Worm (Caenorhabditis elegans) whole organism, L1 larva: ENCODE measurements around the gene T24G10.2.

Source experiments
- C34B4.2 ChIP-seq: sonication (generic microtip); optimal IDR thresholded peaks from 2 replicates; lab custom pipeline; 2017; ENCODE audit warnings: mild to moderate bottlenecking, missing genetic modification characterization, missing compliant biosample characterization
- aha-1 ChIP-seq: fragments of 150-350 bp; optimal IDR thresholded peaks from 2 replicates; lab custom pipeline; 2014; ENCODE audit warnings: missing biosample characterization, missing genetic modification characterization
- blmp-1 ChIP-seq: fragments of 150-350 bp; optimal IDR thresholded peaks from 2 replicates; lab custom pipeline; 2014; ENCODE audit warnings: missing biosample characterization, missing genetic modification characterization
- ceh-82 ChIP-seq, 3 experiments: fragments of 150-350 bp in 1 of 3; sonication (generic microtip) in 2 of 3; optimal IDR thresholded peaks; 2 replicates each; lab custom pipeline; 2014 to 2017; ENCODE audit warnings: missing biosample characterization in 3 of 3, missing genetic modification characterization in 3 of 3
- ceh-90 ChIP-seq: sonication (generic microtip); optimal IDR thresholded peaks from 2 replicates; lab custom pipeline; 2016; ENCODE audit warnings: missing genetic modification characterization, missing compliant biosample characterization
- ces-1 ChIP-seq: fragments of 150-350 bp; optimal IDR thresholded peaks from 2 replicates; lab custom pipeline; 2014; ENCODE audit warnings: missing biosample characterization, missing genetic modification reagents, missing genetic modification characterization
- dsc-1 ChIP-seq: sonication (generic microtip); optimal IDR thresholded peaks from 2 replicates; lab custom pipeline; 2016; ENCODE audit warnings: mild to moderate bottlenecking, missing genetic modification characterization, missing compliant biosample characterization
- efl-1 ChIP-seq, 4 experiments: fragments of 150-350 bp; optimal IDR thresholded peaks in 3 of 4; peaks in 1 of 4; 1 replicate in 1 of 4; 2 replicates in 3 of 4; lab custom pipeline; 2014; ENCODE audit warnings: missing biosample characterization in 2 of 4, missing genetic modification characterization in 2 of 4, missing genetic modification reagents in 2 of 4
- elt-3 ChIP-seq, 6 experiments: fragments of 150-350 bp in 1 of 6; sonication (generic microtip); optimal IDR thresholded peaks; 2 replicates each; lab custom pipeline; 2017 to 2018; ENCODE audit warnings: missing biosample characterization in 6 of 6, missing genetic modification characterization in 6 of 6, inconsistent platforms in 1 of 6
- ets-5 ChIP-seq: fragments of 200-800 bp; sonication (Bioruptor generic); IDR thresholded peaks from 2 replicates; pipeline ENCODE4 v1.3.6; 2022; ENCODE audit warnings: missing genetic modification characterization, missing compliant biosample characterization
- fkh-8 ChIP-seq: sonication (generic microtip); optimal IDR thresholded peaks from 2 replicates; lab custom pipeline; 2016; ENCODE audit warnings: mild to moderate bottlenecking, missing genetic modification characterization, missing compliant biosample characterization
- fos-1 ChIP-seq: fragments of 150-350 bp; optimal IDR thresholded peaks from 2 replicates; lab custom pipeline; 2014; ENCODE audit warnings: missing biosample characterization, missing genetic modification characterization
- hlh-4 ChIP-seq: sonication (generic microtip); optimal IDR thresholded peaks from 2 replicates; lab custom pipeline; 2016; ENCODE audit warnings: mild to moderate bottlenecking, missing genetic modification characterization, missing compliant biosample characterization
- hpl-2 ChIP-seq: fragments of 150-350 bp; optimal IDR thresholded peaks from 2 replicates; lab custom pipeline; 2014; ENCODE audit warnings: missing biosample characterization, missing genetic modification reagents, missing genetic modification characterization
- lin-14 ChIP-seq: fragments of 200-800 bp; sonication (Bioruptor generic); optimal IDR thresholded peaks from 2 replicates; lab custom pipeline; 2018; ENCODE audit warnings: mild to moderate bottlenecking, missing genetic modification characterization, moderate library complexity, missing compliant biosample characterization
- lin-15B ChIP-seq: fragments of 150-350 bp; sonication (generic microtip); optimal IDR thresholded peaks from 3 replicates; lab custom pipeline; 2014; ENCODE audit warnings: missing biosample characterization, missing genetic modification characterization
- lin-35 ChIP-seq, 2 experiments: fragments of 150-350 bp; optimal IDR thresholded peaks; 2 replicates each; lab custom pipeline; 2014; ENCODE audit warnings: missing biosample characterization in 2 of 2, missing genetic modification characterization in 2 of 2, missing genetic modification reagents in 2 of 2
- lsy-2 ChIP-seq, 2 experiments: fragments of 150-350 bp; optimal IDR thresholded peaks; 2 replicates each; lab custom pipeline; 2014; ENCODE audit warnings: missing biosample characterization in 2 of 2, missing genetic modification characterization in 2 of 2
- nhr-19 ChIP-seq: fragments of 200-800 bp; sonication (Bioruptor generic); conservative IDR thresholded peaks from 2 replicates; pipeline ENCODE4 v1.3.6; 2022; ENCODE audit warnings: missing genetic modification characterization, missing compliant biosample characterization
- nhr-71 ChIP-seq: sonication (generic microtip); optimal IDR thresholded peaks from 2 replicates; lab custom pipeline; 2016; ENCODE audit warnings: mild to moderate bottlenecking, missing genetic modification characterization, moderate library complexity, missing compliant biosample characterization
- pag-3 ChIP-seq: sonication (generic microtip); optimal IDR thresholded peaks from 2 replicates; lab custom pipeline; 2017; ENCODE audit warnings: missing genetic modification characterization, mild to moderate bottlenecking, missing compliant biosample characterization, antibody characterized with exemption, borderline replicate concordance; ENCODE audit not compliant: insufficient read depth
- pax-3 ChIP-seq: fragments of 200-800 bp; sonication (Bioruptor generic); optimal IDR thresholded peaks from 2 replicates; lab custom pipeline; 2018; ENCODE audit warnings: mild to moderate bottlenecking, missing genetic modification characterization, moderate library complexity, missing compliant biosample characterization
- pqm-1 ChIP-seq: sonication (generic microtip); optimal IDR thresholded peaks from 3 replicates; lab custom pipeline; 2017; ENCODE audit warnings: missing biosample characterization, missing genetic modification characterization
- rnt-1 ChIP-seq: sonication (generic microtip); optimal IDR thresholded peaks from 2 replicates; lab custom pipeline; 2016; ENCODE audit warnings: mild to moderate bottlenecking, missing genetic modification characterization, moderate library complexity, missing compliant biosample characterization
- skn-1 ChIP-seq: fragments of 150-350 bp; optimal IDR thresholded peaks from 2 replicates; lab custom pipeline; 2014; ENCODE audit warnings: missing biosample characterization, missing genetic modification characterization
- sox-4 ChIP-seq: sonication (generic microtip); optimal IDR thresholded peaks from 2 replicates; lab custom pipeline; 2016; ENCODE audit warnings: missing genetic modification characterization, missing compliant biosample characterization
- tlp-1 ChIP-seq: fragments of 150-350 bp; optimal IDR thresholded peaks from 2 replicates; lab custom pipeline; 2014; ENCODE audit warnings: missing biosample characterization, missing genetic modification characterization
- unc-130 ChIP-seq: fragments of 150-350 bp; optimal IDR thresholded peaks from 2 replicates; lab custom pipeline; 2017; ENCODE audit warnings: missing biosample characterization, missing genetic modification characterization, inconsistent platforms
- unc-62 ChIP-seq: fragments of 150-350 bp; optimal IDR thresholded peaks from 2 replicates; lab custom pipeline; 2014; ENCODE audit warnings: missing biosample characterization, missing genetic modification reagents, missing genetic modification characterization
- zag-1 ChIP-seq: fragments of 150-350 bp; optimal IDR thresholded peaks from 2 replicates; lab custom pipeline; 2014; ENCODE audit warnings: missing biosample characterization, missing genetic modification characterization
- ztf-4 ChIP-seq: fragments of 150-350 bp; optimal IDR thresholded peaks from 2 replicates; lab custom pipeline; 2014; ENCODE audit warnings: missing biosample characterization, missing genetic modification characterization

Gene T24G10.2

DNA sequence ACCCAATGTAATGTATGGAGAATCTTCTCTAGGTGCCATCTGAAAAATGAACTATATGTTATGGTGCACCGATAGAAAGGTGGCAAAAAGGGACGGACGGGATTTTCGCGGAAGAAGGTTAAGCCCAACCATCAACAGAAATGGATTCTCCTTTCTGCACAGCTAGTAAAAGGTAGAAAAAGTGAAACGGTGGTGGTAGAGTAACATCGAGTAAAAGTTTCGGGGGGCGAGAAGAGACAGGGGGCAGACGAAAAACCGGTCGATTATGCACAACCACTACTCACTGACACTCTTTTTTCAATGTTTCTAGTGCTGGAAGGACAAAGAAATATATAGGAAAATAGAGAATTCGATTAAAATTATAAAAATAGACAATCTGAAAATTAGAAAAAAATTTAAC is 23.0 kb downstream of the T24G10.2 start:
- TF ChIP-seq lin-15B, result no peak
- peak; percentile 66 for TF ChIP-seq blmp-1 (tag; lab: Kevin White, UChicago)

DNA sequence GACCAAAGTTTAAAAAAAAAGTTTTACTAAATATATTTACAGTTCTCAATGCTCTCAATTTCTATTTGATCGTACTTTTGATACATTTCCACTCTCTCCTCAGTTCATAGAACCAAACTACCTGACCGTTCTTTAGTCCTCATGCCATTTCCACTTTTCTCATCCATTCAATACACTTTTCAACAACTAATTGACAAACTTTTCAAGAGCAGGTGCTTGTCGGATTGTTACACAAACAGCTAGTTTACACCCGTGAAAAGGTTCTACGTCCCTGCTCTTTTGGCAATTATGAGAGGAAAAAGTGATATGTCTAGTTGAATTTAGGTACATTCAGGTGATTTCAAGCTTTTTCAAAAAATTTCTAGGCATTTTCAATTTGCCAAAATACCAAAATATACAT is 24.6 kb downstream of the T24G10.2 start:
- TF ChIP-seq lin-35 (GFP tag; optimal IDR thresholded peaks at IDR 0.05; lab: Kevin White, UChicago), result peak in 1 of 2 experiments; percentile 4
- TF ChIP-seq skn-1 (tag; lab: Kevin White, UChicago), result no peak
- peak in 1 of 2 experiments; percentile 31 for TF ChIP-seq lsy-2 (tag; optimal IDR thresholded peaks at IDR 0.05; lab: Kevin White, UChicago)
- TF ChIP-seq efl-1 (optimal IDR thresholded peaks at IDR 0.05; lab: Kevin White, UChicago), result no peak
- TF ChIP-seq efl-1 (GFP tag; optimal IDR thresholded peaks at IDR 0.05 in 1 of 2; lab: Kevin White, UChicago), result no peak
- peak; percentile 51 for TF ChIP-seq nhr-19
- TF ChIP-seq nhr-71 (tag; lab: Kevin White, UChicago), result peak; percentile 36
- peak; percentile 43 for TF ChIP-seq rnt-1 (tag; lab: Kevin White, UChicago)
- no peak for TF ChIP-seq fkh-8 (tag; lab: Kevin White, UChicago)
- peak; percentile 58 for TF ChIP-seq lin-14 (GFP tag; lab: Kevin White, UChicago)
- peak; percentile 59 for TF ChIP-seq pag-3 (tag; lab: Kevin White, UChicago)
- TF ChIP-seq ceh-82 (tag; optimal IDR thresholded peaks at IDR 0.05; lab: Kevin White, UChicago), result no peak
- TF ChIP-seq ztf-4 (tag; lab: Kevin White, UChicago), result no peak
- TF ChIP-seq, all 84 proteins: peak for 7

DNA sequence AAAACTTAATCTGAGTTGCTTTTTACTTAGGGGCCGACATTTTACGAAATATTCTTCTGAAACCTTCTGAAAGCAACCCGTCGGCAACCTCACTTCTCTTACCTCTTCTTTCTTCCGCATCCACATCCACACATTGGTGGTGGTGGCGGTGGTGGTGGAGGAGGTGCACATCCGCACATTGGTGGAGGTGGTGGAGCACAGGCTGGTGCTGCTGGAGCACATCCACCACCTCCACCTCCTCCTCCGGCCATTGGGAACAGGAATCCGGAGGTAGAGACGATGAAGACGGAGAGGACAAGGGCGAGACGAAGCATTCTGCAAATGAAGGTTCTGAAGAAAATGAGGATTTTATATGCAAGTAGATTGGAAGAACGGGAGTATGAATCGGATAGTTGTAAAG is 28.9 kb downstream of the T24G10.2 start, which contains the start of gene grl-22:
TSS of gene grl-22 (minus strand) at position 332 of the 400 bp plus-strand sequence.
- TF ChIP-seq ets-5 (GFP tag; lab: Robert Waterston, UW) (no peak), efl-1 (optimal IDR thresholded peaks at IDR 0.05; lab: Kevin White, UChicago) (no peak), efl-1 (GFP tag; optimal IDR thresholded peaks at IDR 0.05 in 1 of 2; lab: Kevin White, UChicago) (peak in 1 of 2 experiments; percentile 39)

DNA sequence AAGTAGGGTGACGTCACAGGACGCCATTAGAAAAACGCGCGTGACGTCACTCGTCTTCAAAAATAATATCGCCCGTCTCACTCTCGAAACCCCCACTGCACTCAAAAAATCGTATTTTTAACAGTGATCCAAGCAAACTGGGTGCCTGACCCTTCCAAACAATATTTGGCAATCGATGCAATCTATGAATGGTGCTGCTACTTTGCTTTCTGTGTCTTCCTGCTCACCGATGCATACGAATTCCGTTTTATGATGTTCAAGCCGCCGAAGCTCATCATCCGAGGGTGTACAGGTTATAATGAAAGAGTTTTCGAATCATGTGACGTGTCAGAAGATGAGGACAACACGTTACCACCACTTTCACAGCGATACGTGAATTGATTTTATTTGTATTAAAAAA is 35.0 kb downstream of the T24G10.2 start, which contains the start of gene W03A5.1:
TSS of gene W03A5.1 (plus strand) at position 301 of the 400 bp plus-strand sequence.
- no peak for TF ChIP-seq hlh-4 (tag; lab: Kevin White, UChicago)
- TF ChIP-seq fos-1 (tag; lab: Kevin White, UChicago), result no peak
- no peak for TF ChIP-seq unc-62 (GFP tag; lab: Kevin White, UChicago)
- TF ChIP-seq efl-1 (optimal IDR thresholded peaks at IDR 0.05; lab: Kevin White, UChicago), result no peak
- no peak for TF ChIP-seq efl-1 (GFP tag; optimal IDR thresholded peaks at IDR 0.05 in 1 of 2; lab: Kevin White, UChicago)
- TF ChIP-seq pax-3 (tag; lab: Kevin White, UChicago), result no peak
- no peak for TF ChIP-seq elt-3 (tag; optimal IDR thresholded peaks at IDR 0.05; lab: Kevin White, UChicago)
- TF ChIP-seq sox-4 (tag; lab: Kevin White, UChicago), result no peak
- TF ChIP-seq hpl-2 (GFP tag; lab: Kevin White, UChicago), result no peak
- TF ChIP-seq C34B4.2 (tag; lab: Kevin White, UChicago), result no peak
- TF ChIP-seq zag-1 (tag; lab: Kevin White, UChicago), result no peak
- TF ChIP-seq unc-130, result no peak
- no peak for TF ChIP-seq ceh-90 (tag; lab: Kevin White, UChicago)
- no peak for TF ChIP-seq tlp-1 (tag; lab: Kevin White, UChicago)
- TF ChIP-seq ces-1 (GFP tag; lab: Kevin White, UChicago), result no peak
- TF ChIP-seq lin-14 (GFP tag; lab: Kevin White, UChicago), result no peak

DNA sequence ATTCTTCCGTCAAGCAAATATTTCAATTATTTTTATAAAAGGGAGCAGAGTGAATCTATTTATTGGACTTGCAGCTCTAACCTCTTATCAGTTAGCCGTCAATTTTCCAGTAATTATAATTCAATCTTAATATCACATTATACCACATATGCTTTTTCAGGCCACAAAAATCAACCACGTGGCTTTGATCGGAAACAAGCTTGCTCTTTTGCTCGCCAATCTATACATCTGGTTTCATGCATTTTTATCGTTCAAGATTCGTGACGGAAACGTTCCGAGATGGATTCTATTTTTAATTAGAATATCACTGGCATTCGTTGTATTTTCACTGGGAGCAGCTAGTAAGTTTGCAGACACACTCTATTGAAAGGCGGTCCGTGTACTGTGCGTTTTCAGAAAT is 35.5 kb downstream of the T24G10.2 start:
- TF ChIP-seq dsc-1 (tag; lab: Kevin White, UChicago), result peak; percentile 82
- TF ChIP-seq ztf-4 (tag; lab: Kevin White, UChicago), result no peak
- TF ChIP-seq aha-1, result no peak
- TF ChIP-seq fkh-8 (tag; lab: Kevin White, UChicago), result no peak
- TF ChIP-seq ceh-82 (tag; optimal IDR thresholded peaks at IDR 0.05; lab: Kevin White, UChicago), result no peak
- TF ChIP-seq pqm-1 (tag; lab: Kevin White, UChicago), result no peak
